Worm (Caenorhabditis elegans) whole organism, L1 larva: Measurements from ENCODE around the gene srh-2.

Source experiments
- aly-2 ChIP-seq: fragments of 150-350 bp; optimal IDR thresholded peaks from 2 replicates; lab custom pipeline; 2014; ENCODE audit warnings: missing biosample characterization, missing genetic modification characterization
- ama-1 ChIP-seq: fragments of 150-350 bp; optimal IDR thresholded peaks from 2 replicates; lab custom pipeline; 2014
- ces-1 ChIP-seq: fragments of 150-350 bp; optimal IDR thresholded peaks from 2 replicates; lab custom pipeline; 2014; ENCODE audit warnings: missing biosample characterization, missing genetic modification reagents, missing genetic modification characterization
- jun-1 ChIP-seq: fragments of 150-350 bp; optimal IDR thresholded peaks from 2 replicates; lab custom pipeline; 2014; ENCODE audit warnings: missing biosample characterization, missing genetic modification reagents, missing genetic modification characterization
- lsy-2 ChIP-seq, 2 experiments: fragments of 150-350 bp; optimal IDR thresholded peaks; 2 replicates each; lab custom pipeline; 2014; ENCODE audit warnings: missing biosample characterization in 2 of 2, missing genetic modification characterization in 2 of 2
- mdl-1 ChIP-seq, 2 experiments: fragments of 150-350 bp; optimal IDR thresholded peaks; 2 replicates each; lab custom pipeline; 2014 to 2017; ENCODE audit warnings: missing biosample characterization in 2 of 2, missing genetic modification characterization in 2 of 2, inconsistent platforms in 1 of 2
- nhr-11 ChIP-seq: fragments of 150-350 bp; optimal IDR thresholded peaks from 2 replicates; lab custom pipeline; 2014; ENCODE audit warnings: missing biosample characterization, missing genetic modification characterization
- nhr-12 ChIP-seq: sonication (generic microtip); optimal IDR thresholded peaks from 2 replicates; lab custom pipeline; 2017; ENCODE audit warnings: missing biosample characterization, missing genetic modification characterization
- nhr-237 ChIP-seq: fragments of 150-350 bp; optimal IDR thresholded peaks from 2 replicates; lab custom pipeline; 2014; ENCODE audit warnings: missing biosample characterization, missing genetic modification characterization
- nhr-84 ChIP-seq: sonication (generic microtip); optimal IDR thresholded peaks from 2 replicates; lab custom pipeline; 2017; ENCODE audit warnings: missing biosample characterization, missing genetic modification characterization
- pqm-1 ChIP-seq: sonication (generic microtip); optimal IDR thresholded peaks from 3 replicates; lab custom pipeline; 2017; ENCODE audit warnings: missing biosample characterization, missing genetic modification characterization
- skn-1 ChIP-seq: fragments of 150-350 bp; optimal IDR thresholded peaks from 2 replicates; lab custom pipeline; 2014; ENCODE audit warnings: missing biosample characterization, missing genetic modification characterization
- zag-1 ChIP-seq: fragments of 150-350 bp; optimal IDR thresholded peaks from 2 replicates; lab custom pipeline; 2014; ENCODE audit warnings: missing biosample characterization, missing genetic modification characterization

DNA sequence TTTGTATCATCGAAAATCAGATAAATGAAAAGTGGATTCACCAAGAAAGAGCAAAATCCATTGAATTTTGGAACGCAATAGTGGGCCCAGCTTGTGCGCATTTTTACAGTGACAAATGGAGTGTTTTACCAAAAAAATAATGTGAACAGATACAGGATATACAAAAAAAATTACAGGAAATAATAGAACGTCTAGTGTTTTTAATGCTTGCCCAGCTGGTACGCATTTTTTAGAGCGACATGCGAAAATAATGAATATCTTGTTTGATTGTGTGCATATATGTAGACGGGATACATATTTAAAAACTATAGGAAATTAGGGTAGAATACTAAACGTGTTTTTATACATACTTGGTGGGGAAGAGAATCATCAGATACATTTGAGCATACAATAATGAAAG lies 8.1 kb downstream of the srh-2 start, which contains the start of gene srj-25:
- no peak for TF ChIP-seq zag-1
- TF ChIP-seq pqm-1: no peak
- no peak for TF ChIP-seq nhr-84 (tag; lab: Kevin White, UChicago)
- TF ChIP-seq nhr-12 (tag; lab: Kevin White, UChicago): no peak
- TF ChIP-seq aly-2 (tag; lab: Kevin White, UChicago): no peak
- no peak for TF ChIP-seq lsy-2 (tag; optimal IDR thresholded peaks at IDR 0.05; lab: Kevin White, UChicago)
- TF ChIP-seq ces-1 (GFP tag; lab: Kevin White, UChicago): no peak
- no peak for TF ChIP-seq nhr-11 (tag; lab: Kevin White, UChicago)
- no peak for TF ChIP-seq jun-1 (tag; lab: Kevin White, UChicago)
- no peak for TF ChIP-seq nhr-237 (tag; lab: Kevin White, UChicago)
- TF ChIP-seq skn-1 (tag; lab: Kevin White, UChicago): no peak
- no peak for TF ChIP-seq mdl-1 (tag; optimal IDR thresholded peaks at IDR 0.05; lab: Kevin White, UChicago)
- no peak for TF ChIP-seq ama-1 (lab: Kevin White, UChicago)
